Worm (Caenorhabditis elegans) whole organism, early embryonic: ENCODE data around the gene srx-28.

ENCODE experiments used
- B0310.2 ChIP-seq: sonication (generic microtip); optimal IDR thresholded peaks from 2 replicates; lab custom pipeline; 2016; ENCODE audit warnings: mild to moderate bottlenecking, missing genetic modification characterization, missing compliant biosample characterization
- F13C5.2 ChIP-seq: sonication (generic microtip); optimal IDR thresholded peaks from 2 replicates; lab custom pipeline; 2017; ENCODE audit warnings: mild to moderate bottlenecking, missing genetic modification characterization, inconsistent platforms, missing compliant biosample characterization
- aly-1 ChIP-seq: sonication (generic microtip); optimal IDR thresholded peaks from 2 replicates; lab custom pipeline; 2016; ENCODE audit warnings: missing genetic modification characterization, missing compliant biosample characterization
- ama-1 ChIP-seq: fragments of 150-350 bp; optimal IDR thresholded peaks from 2 replicates; lab custom pipeline; 2014
- ceh-13 ChIP-seq: fragments of 200-800 bp; sonication (Bioruptor generic); optimal IDR thresholded peaks from 2 replicates; lab custom pipeline; 2018; ENCODE audit warnings: mild to moderate bottlenecking, missing genetic modification characterization, missing compliant biosample characterization
- ceh-36 ChIP-seq: sonication (generic microtip); optimal IDR thresholded peaks from 2 replicates; lab custom pipeline; 2016; ENCODE audit warnings: missing genetic modification characterization, inconsistent platforms, missing compliant biosample characterization
- ets-7 ChIP-seq: sonication (generic microtip); optimal IDR thresholded peaks from 2 replicates; lab custom pipeline; 2016; ENCODE audit warnings: missing genotype, missing genetic modification characterization, missing compliant biosample characterization
- flt-1 ChIP-seq: fragments of 200-800 bp; sonication (Bioruptor generic); IDR thresholded peaks from 2 replicates; pipeline ENCODE4 v1.3.6; 2022; ENCODE audit warnings: missing genetic modification characterization, missing compliant biosample characterization
- hmbx-1 ChIP-seq: sonication (generic microtip); optimal IDR thresholded peaks from 2 replicates; lab custom pipeline; 2016; ENCODE audit warnings: mild to moderate bottlenecking, missing genetic modification characterization, missing compliant biosample characterization
- hmg-4 ChIP-seq: fragments of 200-800 bp; sonication (Bioruptor generic); optimal IDR thresholded peaks from 2 replicates; lab custom pipeline; 2018; ENCODE audit warnings: mild to moderate bottlenecking, missing genetic modification characterization, missing compliant biosample characterization
- hnd-1 ChIP-seq: sonication (generic microtip); optimal IDR thresholded peaks from 2 replicates; lab custom pipeline; 2016; ENCODE audit warnings: missing genetic modification characterization, missing compliant biosample characterization
- pes-1 ChIP-seq: fragments of 200-800 bp; sonication (Bioruptor generic); IDR thresholded peaks from 2 replicates; pipeline ENCODE4 v1.3.6; 2022; ENCODE audit warnings: missing genetic modification reagents, missing genetic modification characterization, missing compliant biosample characterization
- scrt-1 ChIP-seq: fragments of 200-800 bp; sonication (Bioruptor generic); IDR thresholded peaks from 2 replicates; pipeline ENCODE4 v1.3.6; 2022; ENCODE audit warnings: missing genetic modification characterization, missing compliant biosample characterization
- sea-1 ChIP-seq: fragments of 200-800 bp; sonication (Bioruptor generic); conservative IDR thresholded peaks from 2 replicates; pipeline ENCODE4 v1.3.6; 2022; ENCODE audit warnings: missing genetic modification characterization, missing compliant biosample characterization
- tbx-11 ChIP-seq: fragments of 200-800 bp; sonication (Bioruptor generic); IDR thresholded peaks from 2 replicates; pipeline ENCODE4 v1.3.6; 2022; ENCODE audit warnings: missing genetic modification characterization, missing compliant biosample characterization
- tbx-37 ChIP-seq: fragments of 200-800 bp; sonication (Bioruptor generic); conservative IDR thresholded peaks from 2 replicates; pipeline ENCODE4 v1.3.6; 2022; ENCODE audit warnings: missing genetic modification reagents, missing genetic modification characterization, missing compliant biosample characterization
- tra-4 ChIP-seq: sonication (generic microtip); optimal IDR thresholded peaks from 2 replicates; lab custom pipeline; 2017; ENCODE audit warnings: missing genetic modification characterization, missing compliant biosample characterization

The srx-28 gene

ce11 chrV:2734360-2734759 is 22.7 kb downstream of the srx-28 start, which contains the start of gene srg-57:
Gene srg-57 (minus strand): TSS chrV:2734460.
- TF ChIP-seq ceh-36 (tag; lab: Kevin White, UChicago) (no peak), hnd-1 (tag; lab: Kevin White, UChicago) (no peak), ceh-13 (GFP tag; lab: Kevin White, UChicago) (no peak), hmg-4 (GFP tag; lab: Kevin White, UChicago) (no peak), B0310.2 (tag; lab: Kevin White, UChicago) (no peak), F13C5.2 (tag; lab: Kevin White, UChicago) (no peak), scrt-1 (GFP tag; lab: Robert Waterston, UW) (no peak), tbx-11 (no peak), pes-1 (GFP tag; lab: Robert Waterston, UW) (no peak), tra-4 (tag; lab: Kevin White, UChicago) (no peak), ets-7 (tag; lab: Kevin White, UChicago) (no peak), sea-1 (GFP tag; lab: Robert Waterston, UW) (no peak), tbx-37 (GFP tag; lab: Robert Waterston, UW) (no peak), ama-1 (no peak), aly-1 (tag; lab: Kevin White, UChicago) (no peak), flt-1 (GFP tag; lab: Robert Waterston, UW) (no peak), hmbx-1 (no peak)

ce11 chrV:2730784-2731480 is 26.1 kb downstream of the srx-28 start, which contains the start of gene dod-3:
Gene dod-3 (minus strand): TSS chrV:2731098.
- TF ChIP-seq F13C5.2 (tag; lab: Kevin White, UChicago) (no peak), flt-1 (GFP tag; lab: Robert Waterston, UW) (no peak), pes-1 (GFP tag; lab: Robert Waterston, UW) (no peak), tbx-37 (GFP tag; lab: Robert Waterston, UW) (no peak), hmg-4 (GFP tag; lab: Kevin White, UChicago) (no peak), ama-1 (no peak), ceh-13 (GFP tag; lab: Kevin White, UChicago) (no peak), tbx-11 (no peak), scrt-1 (GFP tag; lab: Robert Waterston, UW) (no peak), ceh-36 (tag; lab: Kevin White, UChicago) (no peak), tra-4 (tag; lab: Kevin White, UChicago) (no peak), B0310.2 (tag; lab: Kevin White, UChicago) (no peak), hnd-1 (tag; lab: Kevin White, UChicago) (no peak), sea-1 (GFP tag; lab: Robert Waterston, UW) (no peak), hmbx-1 (no peak), ets-7 (tag; lab: Kevin White, UChicago) (no peak)

DNA sequence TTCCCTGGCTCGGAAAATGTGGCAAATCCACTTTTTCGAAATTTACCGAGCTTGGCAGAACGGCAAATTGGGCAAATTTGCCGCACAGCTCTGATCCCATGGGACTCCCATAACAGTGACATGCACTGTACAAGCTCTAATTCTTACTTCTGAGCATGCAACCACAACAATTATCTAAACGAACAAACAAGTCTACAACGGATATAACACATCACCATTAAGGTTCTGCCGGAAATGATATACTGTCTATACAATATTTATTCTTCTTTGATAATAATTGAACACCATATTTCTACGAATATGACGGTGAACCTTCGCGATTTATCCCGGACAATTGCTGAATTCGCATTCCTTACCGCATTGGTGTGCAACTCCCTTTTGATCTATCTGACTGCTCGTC is 28.8 kb downstream of the srx-28 start, which contains the start of gene str-33:
Gene str-33 (plus strand): TSS at position 301 of the 400 bp plus-strand sequence.
- no peak for TF ChIP-seq ceh-13 (GFP tag; lab: Kevin White, UChicago)
- TF ChIP-seq tbx-11: no peak
- TF ChIP-seq ceh-36 (tag; lab: Kevin White, UChicago): no peak
- no peak for TF ChIP-seq hnd-1 (tag; lab: Kevin White, UChicago)
- no peak for TF ChIP-seq scrt-1 (GFP tag; lab: Robert Waterston, UW)
- TF ChIP-seq hmbx-1: no peak
- no peak for TF ChIP-seq F13C5.2 (tag; lab: Kevin White, UChicago)
- no peak for TF ChIP-seq ama-1

DNA sequence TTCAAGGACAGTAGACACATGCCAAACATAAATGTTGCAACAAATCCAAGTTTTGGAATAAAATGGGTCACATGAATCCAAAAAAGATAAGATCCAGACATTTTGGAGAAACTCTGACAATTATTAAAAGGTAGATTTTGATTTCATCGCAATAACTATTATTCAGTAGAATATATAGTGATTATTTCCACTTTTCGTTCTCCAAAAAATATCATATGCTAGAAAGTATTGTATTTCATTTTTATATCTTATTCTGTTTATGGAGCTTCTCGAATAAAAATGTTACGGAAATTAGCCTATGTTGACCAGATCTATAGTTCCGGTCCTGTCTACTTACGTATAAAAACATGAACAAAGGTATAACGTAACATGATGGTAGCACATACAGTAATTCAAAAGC is 30.0 kb downstream of the srx-28 start, which contains the start of gene str-13:
Gene str-13 (minus strand): TSS at position 101 of the 400 bp plus-strand sequence.
- no peak for TF ChIP-seq hnd-1 (tag; lab: Kevin White, UChicago)
- no peak for TF ChIP-seq ceh-36 (tag; lab: Kevin White, UChicago)
- no peak for TF ChIP-seq ceh-13 (GFP tag; lab: Kevin White, UChicago)
- no peak for TF ChIP-seq hmbx-1
- TF ChIP-seq scrt-1 (GFP tag; lab: Robert Waterston, UW): no peak
- TF ChIP-seq sea-1 (GFP tag; lab: Robert Waterston, UW): no peak
- TF ChIP-seq tra-4 (tag; lab: Kevin White, UChicago): no peak
- no peak for TF ChIP-seq tbx-11
- no peak for TF ChIP-seq pes-1 (GFP tag; lab: Robert Waterston, UW)
- TF ChIP-seq ama-1: no peak
- no peak for TF ChIP-seq ets-7 (tag; lab: Kevin White, UChicago)
- no peak for TF ChIP-seq flt-1 (GFP tag; lab: Robert Waterston, UW)
- no peak for TF ChIP-seq F13C5.2 (tag; lab: Kevin White, UChicago)
- no peak for TF ChIP-seq aly-1 (tag; lab: Kevin White, UChicago)

ce11 chrV:2725225-2725624 is 31.9 kb downstream of the srx-28 start, which contains the start of gene srg-59:
Gene srg-59 (minus strand): TSS chrV:2725325.
- no peak for TF ChIP-seq hnd-1 (tag; lab: Kevin White, UChicago)
- TF ChIP-seq tbx-37 (GFP tag; lab: Robert Waterston, UW): no peak
- no peak for TF ChIP-seq flt-1 (GFP tag; lab: Robert Waterston, UW)
- TF ChIP-seq hmg-4 (GFP tag; lab: Kevin White, UChicago): no peak
- TF ChIP-seq hmbx-1: no peak
- TF ChIP-seq tra-4 (tag; lab: Kevin White, UChicago): no peak
- TF ChIP-seq scrt-1 (GFP tag; lab: Robert Waterston, UW): no peak
- no peak for TF ChIP-seq ceh-36 (tag; lab: Kevin White, UChicago)

- TF ChIP-seq tra-4 (tag; lab: Kevin White, UChicago) (no peak), hmg-4 (GFP tag; lab: Kevin White, UChicago) (no peak), ceh-13 (GFP tag; lab: Kevin White, UChicago) (no peak), ceh-36 (tag; lab: Kevin White, UChicago) (no peak), sea-1 (GFP tag; lab: Robert Waterston, UW) (no peak), scrt-1 (GFP tag; lab: Robert Waterston, UW) (no peak), hmbx-1 (no peak), tbx-37 (GFP tag; lab: Robert Waterston, UW) (no peak), F13C5.2 (tag; lab: Kevin White, UChicago) (no peak), ets-7 (tag; lab: Kevin White, UChicago) (no peak), tbx-11 (no peak), pes-1 (GFP tag; lab: Robert Waterston, UW) (no peak), ama-1 (no peak), B0310.2 (tag; lab: Kevin White, UChicago) (no peak), hnd-1 (tag; lab: Kevin White, UChicago) (no peak), flt-1 (GFP tag; lab: Robert Waterston, UW) (no peak), aly-1 (tag; lab: Kevin White, UChicago) (no peak)
Observed at ce11 chrV:2722555-2722954, 34.5 kb downstream of the srx-28 start, which contains the start of gene srg-60. Gene srg-60 (minus strand): TSS chrV:2722655.
